Fruit fly (Drosophila melanogaster) whole organism, wandering third instar larva: ENCODE measurements around the gene kra.

Experiments
- Abd-B ChIP-seq: fragments of >200 bp; optimal IDR thresholded peaks from 2 replicates; lab custom pipeline; 2017; ENCODE audit warnings: missing biosample characterization, missing genetic modification characterization
- CG32264 ChIP-seq: fragments of 200-800 bp; sonication (Bioruptor generic); optimal IDR thresholded peaks from 2 replicates; lab custom pipeline; 2016; ENCODE audit warnings: missing biosample characterization, missing genetic modification characterization
- CG9705 ChIP-seq: fragments of 200-800 bp; sonication (Bioruptor generic); optimal IDR thresholded peaks from 2 replicates; lab custom pipeline; 2018; ENCODE audit warnings: missing biosample characterization, mild to moderate bottlenecking, missing genetic modification characterization
- CrebA ChIP-seq: fragments of 200-800 bp; sonication (Bioruptor generic); optimal IDR thresholded peaks from 2 replicates; lab custom pipeline; 2016; ENCODE audit warnings: missing biosample characterization, mild to moderate bottlenecking, missing genetic modification characterization, borderline replicate concordance
- Dfd ChIP-seq: fragments of >200 bp; optimal IDR thresholded peaks from 2 replicates; lab custom pipeline; 2017; ENCODE audit warnings: missing biosample characterization, missing genetic modification characterization
- Dif ChIP-seq: fragments of 200-275, 200-300 bp; sonication (Bioruptor generic); optimal IDR thresholded peaks from 2 replicates; lab custom pipeline; 2018; ENCODE audit warnings: missing biosample characterization, missing genetic modification characterization; ENCODE audit not compliant: partially characterized antibody
- GATAd ChIP-seq: sonication (Bioruptor generic); optimal IDR thresholded peaks from 2 replicates; lab custom pipeline; 2016; ENCODE audit warnings: missing biosample characterization, missing genetic modification characterization
- HLH106 ChIP-seq: fragments of 200-800 bp; optimal IDR thresholded peaks from 3 replicates; lab custom pipeline; 2019; ENCODE audit warnings: missing biosample characterization, mild to moderate bottlenecking, missing genetic modification characterization, moderate library complexity
- Hnf4 ChIP-seq: fragments of 200-800 bp; sonication (Bioruptor generic); optimal IDR thresholded peaks from 2 replicates; lab custom pipeline; 2016; ENCODE audit warnings: missing biosample characterization, mild to moderate bottlenecking, missing genetic modification characterization
- Hr78 ChIP-seq: fragments of >200 bp; optimal IDR thresholded peaks from 2 replicates; lab custom pipeline; 2017; ENCODE audit warnings: missing biosample characterization, missing genetic modification characterization
- Hr83 ChIP-seq: fragments of 200-300 bp; sonication (Bioruptor generic); optimal IDR thresholded peaks from 2 replicates; lab custom pipeline; 2016; ENCODE audit warnings: missing biosample characterization, mild to moderate bottlenecking, missing genetic modification characterization, moderate library complexity; ENCODE audit not compliant: poor library complexity, severe bottlenecking
- Jra ChIP-seq: sonication (Bioruptor generic); optimal IDR thresholded peaks from 2 replicates; lab custom pipeline; 2016; ENCODE audit warnings: missing biosample characterization, missing genetic modification characterization
- Mio ChIP-seq: sonication (Bioruptor generic); optimal IDR thresholded peaks from 2 replicates; lab custom pipeline; 2016; ENCODE audit warnings: missing biosample characterization, missing genetic modification characterization
- Myc ChIP-seq: fragments of >200 bp; optimal IDR thresholded peaks from 2 replicates; lab custom pipeline; 2017
- N ChIP-seq: fragments of >200 bp; optimal IDR thresholded peaks from 2 replicates; lab custom pipeline; 2018; ENCODE audit warnings: missing biosample characterization, missing external identifiers, missing genetic modification characterization
- OdsH ChIP-seq: fragments of 200-800 bp; sonication (Bioruptor generic); optimal IDR thresholded peaks from 2 replicates; lab custom pipeline; 2016; ENCODE audit warnings: missing biosample characterization, mild to moderate bottlenecking, missing genetic modification characterization
- Rel ChIP-seq, 2 experiments: fragments of 200-800 bp; sonication (Bioruptor generic) in 1 of 2; optimal IDR thresholded peaks; 2 replicates in 1 of 2; 3 replicates in 1 of 2; lab custom pipeline; 2016 to 2019; ENCODE audit warnings: mild to moderate bottlenecking in 2 of 2, missing biosample characterization in 2 of 2, missing genetic modification characterization in 2 of 2, moderate library complexity in 1 of 2
- Sp1 ChIP-seq: fragments of 200-800 bp; sonication (Bioruptor generic); optimal IDR thresholded peaks from 3 replicates; lab custom pipeline; 2019; ENCODE audit warnings: missing biosample characterization, mild to moderate bottlenecking, missing genetic modification characterization, moderate library complexity
- Vsx2 ChIP-seq: fragments of 200-300, 225-300 bp; sonication (Bioruptor generic); optimal IDR thresholded peaks from 2 replicates; lab custom pipeline; 2018; ENCODE audit warnings: missing biosample characterization, missing genetic modification characterization; ENCODE audit not compliant: partially characterized antibody
- br ChIP-seq: fragments of 200-800 bp; sonication (Bioruptor generic); optimal IDR thresholded peaks from 2 replicates; lab custom pipeline; 2016; ENCODE audit warnings: missing biosample characterization, missing genetic modification characterization
- brk ChIP-seq: fragments of 200-800 bp; sonication (Bioruptor generic); optimal IDR thresholded peaks from 2 replicates; lab custom pipeline; 2016; ENCODE audit warnings: missing biosample characterization, mild to moderate bottlenecking, missing genetic modification characterization
- dl ChIP-seq, 2 experiments: fragments of 175-275, 200-275 bp in 1 of 2; fragments of 200-275 bp in 1 of 2; sonication (Bioruptor generic); optimal IDR thresholded peaks; lab custom pipeline; 2018; ENCODE audit warnings: mild to moderate bottlenecking in 2 of 2, missing biosample characterization in 2 of 2, missing genetic modification characterization in 2 of 2, moderate library complexity in 2 of 2; ENCODE audit not compliant: partially characterized antibody in 2 of 2, insufficient read depth in 1 of 2
- dmrt93B ChIP-seq: fragments of 200-800 bp; sonication (Bioruptor generic); optimal IDR thresholded peaks from 2 replicates; lab custom pipeline; 2018; ENCODE audit warnings: missing biosample characterization, mild to moderate bottlenecking, missing genetic modification characterization
- dsf ChIP-seq: sonication (Bioruptor generic); optimal IDR thresholded peaks from 2 replicates; lab custom pipeline; 2016; ENCODE audit warnings: missing biosample characterization, missing genetic modification characterization, borderline replicate concordance
- ey ChIP-seq: fragments of 200-800 bp; sonication (Bioruptor generic); optimal IDR thresholded peaks from 2 replicates; lab custom pipeline; 2016; ENCODE audit warnings: missing biosample characterization, missing genetic modification characterization
- foxo ChIP-seq, 2 experiments: fragments of 200-800 bp; sonication (Bioruptor generic); optimal IDR thresholded peaks; 2 replicates in 1 of 2; 3 replicates in 1 of 2; lab custom pipeline; 2016 to 2017; ENCODE audit warnings: missing biosample characterization in 2 of 2, missing genetic modification characterization in 2 of 2
- fru ChIP-seq: fragments of 200-800 bp; sonication (Bioruptor generic); optimal IDR thresholded peaks from 3 replicates; lab custom pipeline; 2016; ENCODE audit warnings: missing biosample characterization, mild to moderate bottlenecking, missing genetic modification characterization
- h ChIP-seq: fragments of 200-800 bp; sonication (Bioruptor generic); optimal IDR thresholded peaks from 3 replicates; lab custom pipeline; 2016; ENCODE audit warnings: missing biosample characterization, mild to moderate bottlenecking, missing genetic modification characterization
- jim ChIP-seq: fragments of 175-275, 200-325 bp; sonication (Bioruptor generic); optimal IDR thresholded peaks from 2 replicates; lab custom pipeline; 2016; ENCODE audit warnings: missing biosample characterization, mild to moderate bottlenecking, missing genetic modification characterization
- lola ChIP-seq: fragments of >200 bp; optimal IDR thresholded peaks from 2 replicates; lab custom pipeline; 2017; ENCODE audit warnings: missing biosample characterization, missing genetic modification characterization
- pan ChIP-seq: fragments of >200 bp; optimal IDR thresholded peaks from 2 replicates; lab custom pipeline; 2017
- psq ChIP-seq: fragments of 200-800 bp; sonication (Bioruptor generic); optimal IDR thresholded peaks from 3 replicates; lab custom pipeline; 2017; ENCODE audit warnings: missing biosample characterization, mild to moderate bottlenecking, missing genetic modification characterization, moderate library complexity
- rgr ChIP-seq: fragments of 200-800 bp; sonication (Bioruptor generic); optimal IDR thresholded peaks from 3 replicates; lab custom pipeline; 2016; ENCODE audit warnings: missing biosample characterization, mild to moderate bottlenecking, missing genetic modification characterization
- sage ChIP-seq: fragments of 200-800 bp; sonication (Bioruptor generic); optimal IDR thresholded peaks from 2 replicates; lab custom pipeline; 2016; ENCODE audit warnings: missing biosample characterization, mild to moderate bottlenecking, missing genetic modification characterization
- sv ChIP-seq: fragments of 200-800 bp; sonication (Bioruptor generic); optimal IDR thresholded peaks from 3 replicates; lab custom pipeline; 2016; ENCODE audit warnings: missing biosample characterization, missing genetic modification characterization
- tai ChIP-seq: sonication (Bioruptor generic); optimal IDR thresholded peaks from 2 replicates; lab custom pipeline; 2016; ENCODE audit warnings: missing biosample characterization, missing genetic modification characterization
- usp ChIP-seq: fragments of >200 bp; optimal IDR thresholded peaks from 2 replicates; lab custom pipeline; 2017; ENCODE audit warnings: missing biosample characterization, missing genetic modification characterization
- woc ChIP-seq: sonication (Bioruptor generic); optimal IDR thresholded peaks from 2 replicates; lab custom pipeline; 2016; ENCODE audit warnings: missing biosample characterization, mild to moderate bottlenecking, missing genetic modification characterization

kra gene

DNA sequence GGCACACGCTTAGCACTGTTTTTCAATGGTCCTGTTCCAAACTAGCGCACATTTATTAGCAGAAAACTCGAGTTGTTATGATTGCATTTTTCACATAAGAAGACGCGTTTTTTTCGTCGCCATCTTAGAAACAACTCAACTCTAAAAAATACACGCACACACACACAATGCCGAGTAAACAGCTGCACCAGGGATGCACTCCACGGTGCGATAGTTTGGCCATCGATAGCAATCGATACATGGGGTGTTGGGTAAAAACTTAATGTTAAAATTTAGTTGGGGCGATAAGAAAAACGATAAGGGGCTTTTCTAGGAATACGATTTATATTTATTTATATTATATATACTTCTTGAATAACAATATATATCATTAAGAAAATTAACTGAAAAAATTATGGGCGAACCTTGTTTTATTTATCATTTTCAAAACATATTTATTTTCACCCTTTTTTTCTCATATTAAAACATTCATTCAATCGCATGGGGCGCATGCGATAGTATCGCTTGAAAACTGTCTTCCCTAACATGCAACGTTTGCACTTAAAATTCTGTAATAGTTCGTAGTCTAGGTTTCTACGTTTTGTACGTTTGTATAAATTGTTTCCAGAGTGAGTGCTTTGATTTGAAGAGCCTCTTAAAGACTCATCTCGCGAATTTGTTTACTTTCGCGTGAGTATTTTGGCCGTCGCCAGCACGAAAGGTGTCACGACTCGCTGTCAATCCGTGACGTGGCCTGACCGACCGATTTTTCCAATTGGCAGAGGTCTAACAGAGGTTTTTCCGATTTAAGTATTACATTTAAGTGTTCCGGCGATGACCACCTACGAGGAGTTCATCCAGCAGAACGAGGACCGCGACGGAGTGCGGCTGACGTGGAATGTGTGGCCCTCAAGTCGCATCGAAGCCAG is 47.9 kb upstream of the kra start, which contains the start of the genes MTA1-like and Sec23:
Gene MTA1-like, minus strand, starts transcription at position 170 of the 908 bp plus-strand sequence.
Gene Sec23, plus strand, starts transcription at position 497 of the 908 bp plus-strand sequence.
- TF ChIP-seq brk (GFP tag; lab: Kevin White, UChicago) = peak; percentile 39
- TF ChIP-seq N = no peak
- peak; percentile 71 for TF ChIP-seq Rel (GFP tag; optimal IDR thresholded peaks at IDR 0.05; lab: Kevin White, UChicago)
- TF ChIP-seq Rel (tag; optimal IDR thresholded peaks at IDR 0.05; lab: Kevin White, UChicago) = peak; percentile 9
- TF ChIP-seq h (GFP tag; lab: Kevin White, UChicago) = peak; percentile 48
- TF ChIP-seq Myc (lab: Kevin White, UChicago) = peak; percentile 0
- TF ChIP-seq HLH106 (tag; lab: Kevin White, UChicago) = peak; percentile 72
- peak; percentile 33 for TF ChIP-seq sv
- no peak for TF ChIP-seq jim (GFP tag; lab: Kevin White, UChicago)
- no peak for TF ChIP-seq Hr78 (GFP tag; lab: Kevin White, UChicago)
- no peak for TF ChIP-seq Vsx2 (GFP tag; lab: Kevin White, UChicago)
- peak; percentile 54 for TF ChIP-seq dmrt93B (GFP tag; lab: Kevin White, UChicago)
- no peak for TF ChIP-seq usp (GFP tag; lab: Kevin White, UChicago)
- TF ChIP-seq ey (GFP tag; lab: Kevin White, UChicago) = peak; percentile 52
- peak; percentile 70 for TF ChIP-seq rgr (GFP tag; lab: Kevin White, UChicago)
- TF ChIP-seq OdsH = peak; percentile 24
- no peak for TF ChIP-seq Dif (GFP tag; lab: Kevin White, UChicago)
- TF ChIP-seq dsf (GFP tag; lab: Kevin White, UChicago) = peak; percentile 48
- no peak for TF ChIP-seq lola (GFP tag; lab: Kevin White, UChicago)
- no peak for TF ChIP-seq tai
- no peak for TF ChIP-seq CG32264
- TF ChIP-seq psq = peak; percentile 63
- no peak for TF ChIP-seq CrebA (GFP tag; lab: Kevin White, UChicago)
- TF ChIP-seq CG9705 (GFP tag; lab: Kevin White, UChicago) = peak; percentile 33
- no peak for TF ChIP-seq Abd-B
- TF ChIP-seq GATAd = no peak
- peak; percentile 5 for TF ChIP-seq Hr83 (GFP tag; lab: Kevin White, UChicago)
- no peak for TF ChIP-seq dl (GFP tag; optimal IDR thresholded peaks at IDR 0.05; lab: Kevin White, UChicago; ENCODE audit: insufficient read depth in 1 of 2, partially characterized antibody in 2 of 2)
- TF ChIP-seq Jra = peak; percentile 19
- no peak for TF ChIP-seq Dfd (GFP tag; lab: Kevin White, UChicago)
- TF ChIP-seq Mio = no peak
- TF ChIP-seq foxo (GFP tag; optimal IDR thresholded peaks at IDR 0.05; lab: Kevin White, UChicago) = peak in 1 of 2 experiments; percentile 74
- TF ChIP-seq fru (GFP tag; lab: Kevin White, UChicago) = peak; percentile 36
- peak; percentile 66 for TF ChIP-seq woc (GFP tag; lab: Kevin White, UChicago)
- TF ChIP-seq br = peak; percentile 26
- TF ChIP-seq sage (GFP tag; lab: Kevin White, UChicago) = peak; percentile 35
- TF ChIP-seq Hnf4 (GFP tag; lab: Kevin White, UChicago) = peak; percentile 76
- no peak for TF ChIP-seq pan (lab: Kevin White, UChicago)
- peak; percentile 54 for TF ChIP-seq Sp1
